Fruit fly (Drosophila melanogaster): Measurements from ENCODE around the gene svp.

DNA sequence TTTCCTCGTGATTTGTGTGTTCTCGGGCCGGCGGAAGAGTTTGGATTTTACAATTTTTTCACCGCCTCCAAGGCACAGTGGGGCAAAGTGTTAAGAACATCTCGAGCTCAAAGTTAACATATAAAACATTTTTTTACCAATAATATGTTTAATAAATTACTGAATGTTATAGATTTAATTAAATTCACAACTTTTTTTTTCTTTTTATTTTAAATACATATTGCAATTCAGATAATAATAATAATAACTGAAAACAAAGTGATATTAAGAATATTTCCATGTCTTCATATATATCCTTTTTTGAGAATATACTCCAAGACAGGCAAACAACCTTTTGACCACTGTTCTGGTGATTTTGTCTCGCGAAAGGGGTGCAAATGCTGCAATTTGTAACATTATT, 87.5 kb downstream of the svp start:
- TF ChIP-seq pan (optimal IDR thresholded peaks at IDR 0.05) (no peak), Rel (GFP tag; optimal IDR thresholded peaks at IDR 0.05) (no peak), Rel (tag; optimal IDR thresholded peaks at IDR 0.05) (no peak), h (GFP tag; optimal IDR thresholded peaks at IDR 0.05) (no peak), dsf (GFP tag; optimal IDR thresholded peaks at IDR 0.05; ENCODE audit: borderline replicate concordance) (no peak), foxo (GFP tag; optimal IDR thresholded peaks at IDR 0.05) (peak in 1 of 2 experiments; percentile 27), dl (GFP tag; optimal IDR thresholded peaks at IDR 0.05; ENCODE audit: insufficient read depth in 1 of 2, partially characterized antibody in 2 of 2) (no peak), Hr78 (GFP tag; optimal IDR thresholded peaks at IDR 0.05) (no peak), jim (GFP tag; optimal IDR thresholded peaks at IDR 0.05) (no peak), usp (GFP tag; optimal IDR thresholded peaks at IDR 0.05) (no peak), CG9705 (GFP tag; optimal IDR thresholded peaks at IDR 0.05) (no peak), dmrt93B (GFP tag; optimal IDR thresholded peaks at IDR 0.05) (no peak)
